Fruit fly (Drosophila melanogaster) whole organism, pupa: ENCODE measurements around the gene CG10584.

Source experiments
- CG10348 ChIP-seq: fragments of 200-800 bp; sonication (Bioruptor generic); IDR thresholded peaks from 2 replicates; pipeline ENCODE4 v1.3.6; 2022; ENCODE audit warnings: missing biosample characterization, missing genetic modification characterization
- CG12605 ChIP-seq: fragments of 200-800 bp; sonication (Bioruptor generic); IDR thresholded peaks from 2 replicates; pipeline ENCODE4 v1.3.6; 2022; ENCODE audit warnings: missing biosample characterization, missing genetic modification characterization
- CG13204 ChIP-seq: fragments of 200-800 bp; sonication (Bioruptor generic); optimal IDR thresholded peaks from 2 replicates; lab custom pipeline; 2018; ENCODE audit warnings: missing biosample characterization, mild to moderate bottlenecking, missing genetic modification characterization, moderate library complexity
- CG17806 ChIP-seq: fragments of 200-800 bp; sonication (Bioruptor generic); optimal IDR thresholded peaks from 2 replicates; lab custom pipeline; 2018; ENCODE audit warnings: missing biosample characterization, mild to moderate bottlenecking, missing genetic modification characterization, moderate library complexity
- CG32121 ChIP-seq: fragments of 200-800 bp; sonication (Bioruptor generic); IDR thresholded peaks from 2 replicates; pipeline ENCODE4 v1.3.6; 2022; ENCODE audit warnings: missing biosample characterization, missing genetic modification characterization
- CG8159 ChIP-seq: fragments of 200-800 bp; sonication (Bioruptor generic); optimal IDR thresholded peaks from 3 replicates; lab custom pipeline; 2018; ENCODE audit warnings: missing biosample characterization, mild to moderate bottlenecking, missing genetic modification characterization, moderate library complexity
- CG8301 ChIP-seq: fragments of 200-800 bp; sonication (Bioruptor generic); optimal IDR thresholded peaks from 2 replicates; lab custom pipeline; 2018; ENCODE audit warnings: missing biosample characterization, mild to moderate bottlenecking, missing genetic modification characterization
- CG9948 ChIP-seq: fragments of 200-800 bp; sonication (Bioruptor generic); optimal IDR thresholded peaks from 2 replicates; lab custom pipeline; 2018; ENCODE audit warnings: missing biosample characterization, mild to moderate bottlenecking, missing genetic modification characterization, moderate library complexity
- D1 ChIP-seq: fragments of 200-800 bp; sonication (Bioruptor generic); optimal IDR thresholded peaks from 2 replicates; lab custom pipeline; 2018; ENCODE audit warnings: missing biosample characterization, mild to moderate bottlenecking, missing genetic modification characterization, moderate library complexity
- EcR ChIP-seq: fragments of 200-800 bp; sonication (Bioruptor generic); optimal IDR thresholded peaks from 3 replicates; lab custom pipeline; 2019; ENCODE audit warnings: missing biosample characterization, missing genetic modification characterization, mild to moderate bottlenecking, moderate library complexity, missing genetic modification reagents
- Ets98B ChIP-seq: fragments of 200-800 bp; sonication (Bioruptor generic); IDR thresholded peaks from 2 replicates; pipeline ENCODE4 v1.3.6; 2022; ENCODE audit warnings: missing biosample characterization, missing genetic modification characterization
- Pif1A ChIP-seq: fragments of 200-800 bp; sonication (Bioruptor generic); optimal IDR thresholded peaks from 3 replicates; lab custom pipeline; 2016; ENCODE audit warnings: missing biosample characterization, missing genetic modification characterization
- Snoo ChIP-seq: fragments of 200-800 bp; sonication (Bioruptor generic); optimal IDR thresholded peaks from 3 replicates; lab custom pipeline; 2017; ENCODE audit warnings: missing biosample characterization, mild to moderate bottlenecking, missing genetic modification characterization, inconsistent platforms
- rn ChIP-seq: fragments of 200-800 bp; sonication (Bioruptor generic); IDR thresholded peaks from 2 replicates; pipeline ENCODE4 v1.3.6; 2022; ENCODE audit warnings: missing biosample characterization, missing genetic modification characterization

DNA sequence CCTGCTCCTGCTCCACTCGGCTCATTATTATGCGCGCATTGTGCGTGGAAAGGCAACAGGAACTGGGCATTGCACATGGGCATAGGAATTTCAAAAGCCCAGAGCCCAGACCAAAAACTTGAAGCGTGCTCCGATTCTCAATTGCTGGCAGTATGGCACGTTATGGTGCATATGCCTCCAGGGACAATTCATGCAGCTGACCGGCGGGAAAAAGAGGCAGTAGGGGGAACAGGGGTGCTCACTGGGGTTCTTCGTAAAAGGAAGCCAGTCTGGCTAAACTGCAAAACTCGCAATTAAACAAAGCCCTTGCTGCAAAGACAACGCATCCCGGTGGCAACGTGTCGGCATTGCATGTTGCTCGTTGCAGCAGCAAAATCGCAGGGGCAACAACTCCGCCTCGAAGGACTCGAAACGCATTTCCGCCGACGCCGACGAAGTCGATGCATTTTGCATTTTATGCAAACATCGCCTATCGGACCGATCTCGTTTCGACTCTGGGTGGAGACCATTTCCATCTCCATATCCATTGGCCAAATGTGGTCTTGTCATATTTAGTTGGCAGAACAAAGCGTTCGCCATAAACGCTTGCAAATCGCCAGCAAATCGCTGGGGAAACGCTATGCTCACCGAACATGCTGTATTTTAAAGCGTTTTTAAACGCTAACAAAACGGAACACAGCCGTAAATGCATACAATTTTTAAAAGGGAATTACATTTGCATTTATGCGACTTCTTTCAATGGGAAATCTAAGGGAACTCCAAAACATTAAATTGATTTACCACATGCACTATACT lies 46.5 kb downstream of the CG10584 start:
- TF ChIP-seq CG9948 (tag; lab: Kevin White, UChicago): no peak
- TF ChIP-seq D1 (tag; lab: Kevin White, UChicago): no peak
- no peak for TF ChIP-seq CG8159
- TF ChIP-seq CG13204 (GFP tag; lab: Kevin White, UChicago): peak; percentile 38
- TF ChIP-seq CG17806 (tag; lab: Kevin White, UChicago): no peak
- TF ChIP-seq Ets98B (GFP tag; lab: Robert Waterston, UW): no peak
- no peak for TF ChIP-seq Pif1A (GFP tag; lab: Kevin White, UChicago)
- no peak for TF ChIP-seq Snoo
- TF ChIP-seq CG8301 (tag; lab: Kevin White, UChicago): no peak
- TF ChIP-seq EcR (GFP tag; lab: Kevin White, UChicago): peak; percentile 34
- TF ChIP-seq CG12605: no peak
- TF ChIP-seq rn (GFP tag; lab: Robert Waterston, UW): no peak
- TF ChIP-seq CG10348 (GFP tag; lab: Robert Waterston, UW): no peak
- no peak for TF ChIP-seq CG32121 (GFP tag; lab: Robert Waterston, UW)
